Worm (Caenorhabditis elegans): ENCODE measurements around the gene srt-13.
"Not testable (repeated sequence)": the region's sequence is repeated elsewhere in the genome, so short reads cannot be mapped to it uniquely, and the experiment has no call there.

The srt-13 gene

ce11 chrV:4250047-4250446 lies at the start of gene srt-13:
srt-13 (minus strand) TSS chrV:4250147.
- TF ChIP-seq med-1 (GFP tag; optimal IDR thresholded peaks at IDR 0.05; ENCODE audit: insufficient read depth), result no peak
- no peak for TF ChIP-seq klf-2 (GFP tag; conservative IDR thresholded peaks at IDR 0.05)
- no peak for TF ChIP-seq cog-1 (tag; optimal IDR thresholded peaks at IDR 0.05)
- TF ChIP-seq ztf-29 (GFP tag; IDR thresholded peaks at IDR 0.05), result no peak
- no peak for TF ChIP-seq ref-1 (GFP tag; conservative IDR thresholded peaks at IDR 0.05)
- no peak for TF ChIP-seq T22C8.4 (GFP tag; IDR thresholded peaks at IDR 0.05)
- no peak for TF ChIP-seq tab-1 (GFP tag; IDR thresholded peaks at IDR 0.05)
- TF ChIP-seq flt-1 (GFP tag; IDR thresholded peaks at IDR 0.05), result no peak
- no peak for TF ChIP-seq ztf-23 (GFP tag; IDR thresholded peaks at IDR 0.05)

DNA sequence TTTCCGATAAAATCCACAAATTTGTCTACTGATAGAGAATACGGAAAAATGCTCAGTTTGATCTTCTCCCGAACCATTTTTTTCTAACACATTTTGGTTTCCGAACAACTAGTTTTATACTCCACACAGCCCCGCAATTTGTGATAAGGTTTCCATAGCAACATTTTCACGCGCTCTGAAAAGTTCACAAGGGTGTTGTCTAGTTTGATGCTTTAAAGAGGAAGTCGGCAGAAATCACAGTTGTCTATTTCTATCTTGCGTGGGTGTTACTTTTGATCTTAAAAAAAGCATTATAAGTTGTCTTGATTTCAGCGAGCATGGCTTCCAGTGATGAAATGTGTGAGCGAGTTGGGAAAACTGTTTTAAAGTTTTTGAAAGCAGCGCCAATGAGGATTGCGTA lies 49.8 kb upstream of the srt-13 start, which contains the start of gene ZC132.3:
ZC132.3 (minus strand) TSS at position 101 of the 400 bp plus-strand sequence.
- TF ChIP-seq med-1 (GFP tag; optimal IDR thresholded peaks at IDR 0.05; ENCODE audit: insufficient read depth) (no peak), cog-1 (tag; optimal IDR thresholded peaks at IDR 0.05) (no peak), T22C8.4 (GFP tag; IDR thresholded peaks at IDR 0.05) (no peak), klf-2 (GFP tag; conservative IDR thresholded peaks at IDR 0.05) (no peak), ztf-23 (GFP tag; IDR thresholded peaks at IDR 0.05) (no peak), ref-1 (GFP tag; conservative IDR thresholded peaks at IDR 0.05) (no peak), tab-1 (GFP tag; IDR thresholded peaks at IDR 0.05) (no peak), flt-1 (GFP tag; IDR thresholded peaks at IDR 0.05) (no peak), ztf-29 (GFP tag; IDR thresholded peaks at IDR 0.05) (no peak)

DNA sequence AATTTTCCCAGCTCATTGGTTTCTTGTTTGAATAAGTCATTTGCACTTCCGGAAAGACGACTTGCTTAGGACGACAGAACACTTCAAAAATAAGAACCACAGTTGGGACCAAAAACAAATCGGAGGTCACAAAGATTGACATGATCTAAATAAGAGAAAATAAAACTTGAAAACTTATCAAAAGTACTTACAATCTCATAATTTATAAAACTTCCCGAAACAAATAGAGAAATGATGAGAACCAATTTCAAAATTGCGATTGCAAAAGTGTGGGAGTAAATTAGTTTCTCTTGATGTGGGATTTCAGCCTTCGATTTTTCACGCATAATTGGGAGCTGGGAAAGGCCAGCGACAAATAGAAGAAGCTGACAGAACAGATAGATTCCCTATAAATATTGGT lies 48.6 kb upstream of the srt-13 start, which contains the start of gene ZC132.11:
ZC132.11 (minus strand) TSS at position 101 of the 400 bp plus-strand sequence.
- TF ChIP-seq cog-1 (tag; optimal IDR thresholded peaks at IDR 0.05), result no peak
- TF ChIP-seq tab-1 (GFP tag; IDR thresholded peaks at IDR 0.05), result no peak
- no peak for TF ChIP-seq ref-1 (GFP tag; conservative IDR thresholded peaks at IDR 0.05)
- TF ChIP-seq T22C8.4 (GFP tag; IDR thresholded peaks at IDR 0.05), result no peak
- no peak for TF ChIP-seq ztf-23 (GFP tag; IDR thresholded peaks at IDR 0.05)
- no peak for TF ChIP-seq klf-2 (GFP tag; conservative IDR thresholded peaks at IDR 0.05)
- TF ChIP-seq med-1 (GFP tag; optimal IDR thresholded peaks at IDR 0.05; ENCODE audit: insufficient read depth), result no peak
- no peak for TF ChIP-seq flt-1 (GFP tag; IDR thresholded peaks at IDR 0.05)
- TF ChIP-seq ztf-29 (GFP tag; IDR thresholded peaks at IDR 0.05), result no peak

ce11 chrV:4295920-4296319 lies 46.0 kb upstream of the srt-13 start, which contains the start of gene F47D2.11:
F47D2.11 (minus strand) TSS chrV:4296020.
- TF ChIP-seq ztf-29 (GFP tag; IDR thresholded peaks at IDR 0.05), result no peak

DNA sequence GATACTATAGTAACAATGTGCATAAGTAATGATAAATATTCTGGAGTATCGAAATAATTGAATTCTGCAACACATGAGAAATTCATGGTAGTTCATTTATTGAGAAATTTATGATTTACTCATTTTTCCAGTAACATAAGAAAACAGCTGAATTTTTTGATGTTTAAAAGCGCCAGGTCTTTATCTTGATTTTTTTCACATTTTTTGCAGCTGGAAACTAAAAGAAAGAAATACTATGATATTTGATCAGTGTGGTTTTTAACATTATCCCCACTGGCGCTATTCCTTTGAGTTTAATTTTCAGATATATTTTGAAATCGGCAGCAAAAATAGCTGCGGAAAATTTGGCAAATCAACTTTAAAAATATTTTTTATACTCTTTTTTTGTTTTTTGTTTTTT lies 43.5 kb upstream of the srt-13 start, which contains the start of gene srh-194:
srh-194 (minus strand) TSS at position 101 of the 400 bp plus-strand sequence.
- TF ChIP-seq med-1 (GFP tag; optimal IDR thresholded peaks at IDR 0.05; ENCODE audit: insufficient read depth); T22C8.4 (GFP tag; IDR thresholded peaks at IDR 0.05); ref-1 (GFP tag; conservative IDR thresholded peaks at IDR 0.05): not testable (repeated sequence)

- TF ChIP-seq med-1 (GFP tag; optimal IDR thresholded peaks at IDR 0.05; ENCODE audit: insufficient read depth); flt-1 (GFP tag; IDR thresholded peaks at IDR 0.05); ztf-23 (GFP tag; IDR thresholded peaks at IDR 0.05): not testable (repeated sequence)
These were observed 40.1 kb upstream of the srt-13 start, which contains the start of gene srh-193 for ce11 chrV:4290093-4290492. srh-193 (minus strand) TSS chrV:4290193.

ce11 chrV:4284737-4285136 lies 34.8 kb upstream of the srt-13 start, which contains the start of gene srt-19:
srt-19 (plus strand) TSS chrV:4285037.
- not testable (repeated sequence) for TF ChIP-seq ztf-29 (GFP tag; IDR thresholded peaks at IDR 0.05); cog-1 (tag; optimal IDR thresholded peaks at IDR 0.05); T22C8.4 (GFP tag; IDR thresholded peaks at IDR 0.05)

DNA sequence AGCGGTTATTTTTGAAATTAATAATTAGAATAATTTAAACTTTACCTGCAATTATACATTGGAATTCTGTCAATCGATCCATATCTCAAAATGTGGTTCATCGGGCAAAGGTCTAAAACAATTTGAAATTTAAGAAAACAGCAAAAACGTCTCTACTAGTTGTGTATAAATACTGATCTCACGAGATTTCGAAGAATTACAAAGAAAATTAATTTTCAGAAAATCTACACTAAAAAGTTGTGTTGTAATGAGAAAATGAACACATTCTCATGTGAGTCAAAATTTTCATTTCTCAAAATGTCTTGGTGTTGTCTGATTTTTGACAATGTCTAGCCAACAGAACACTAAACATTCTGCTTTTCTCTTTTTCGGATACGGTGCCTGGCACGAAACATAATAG lies 31.8 kb upstream of the srt-13 start, which contains the start of gene srt-37:
srt-37 (minus strand) TSS at position 101 of the 400 bp plus-strand sequence.
- not testable (repeated sequence) for TF ChIP-seq ref-1 (GFP tag; conservative IDR thresholded peaks at IDR 0.05); med-1 (GFP tag; optimal IDR thresholded peaks at IDR 0.05; ENCODE audit: insufficient read depth); T22C8.4 (GFP tag; IDR thresholded peaks at IDR 0.05)

- not testable (repeated sequence) for TF ChIP-seq flt-1 (GFP tag; IDR thresholded peaks at IDR 0.05); ref-1 (GFP tag; conservative IDR thresholded peaks at IDR 0.05); ztf-29 (GFP tag; IDR thresholded peaks at IDR 0.05)
These were observed 28.8 kb upstream of the srt-13 start, which contains the start of gene srt-20 for ce11 chrV:4278735-4279134. srt-20 (minus strand) TSS chrV:4278835.

ce11 chrV:4273372-4273771 lies 23.4 kb upstream of the srt-13 start:
- TF ChIP-seq ztf-29 (GFP tag; IDR thresholded peaks at IDR 0.05) (no peak), T22C8.4 (GFP tag; IDR thresholded peaks at IDR 0.05) (no peak)

- not testable (repeated sequence) for TF ChIP-seq ref-1 (GFP tag; conservative IDR thresholded peaks at IDR 0.05); klf-2 (GFP tag; conservative IDR thresholded peaks at IDR 0.05); tab-1 (GFP tag; IDR thresholded peaks at IDR 0.05)
These were observed 21.3 kb upstream of the srt-13 start, which contains the start of gene srt-38 for ce11 chrV:4271258-4271657. srt-38 (minus strand) TSS chrV:4271358.
